Worm (Caenorhabditis elegans) whole organism, young adult: ENCODE data around the gene gsr-1.

ENCODE experiments used
- lin-35 ChIP-seq, 3 experiments: fragments of 150-350 bp in 2 of 3; sonication (generic microtip) in 1 of 3; optimal IDR thresholded peaks; 2 replicates each; lab custom pipeline; 2014 to 2018; ENCODE audit warnings: missing biosample characterization in 3 of 3, missing genetic modification characterization in 3 of 3, missing genetic modification reagents in 3 of 3
- lin-54 ChIP-seq: fragments of 200-800 bp; sonication (Bioruptor generic); optimal IDR thresholded peaks from 2 replicates; lab custom pipeline; 2018; ENCODE audit warnings: mild to moderate bottlenecking, missing genetic modification characterization, missing compliant biosample characterization
- nfya-1 ChIP-seq: sonication (generic microtip); optimal IDR thresholded peaks from 2 replicates; lab custom pipeline; 2017; ENCODE audit warnings: antibody characterized with exemption, missing compliant biosample characterization, missing genetic modification characterization, borderline replicate concordance; ENCODE audit not compliant: insufficient read depth
- nfyb-1 ChIP-seq: fragments of 200-800 bp; sonication (Bioruptor generic); IDR thresholded peaks from 2 replicates; pipeline ENCODE4 v1.3.6; 2022; ENCODE audit warnings: missing genetic modification reagents, missing genetic modification characterization, missing compliant biosample characterization
- nhr-27 ChIP-seq: fragments of 200-800 bp; sonication (Bioruptor generic); optimal IDR thresholded peaks from 2 replicates; lab custom pipeline; 2018; ENCODE audit warnings: mild to moderate bottlenecking, missing genetic modification characterization, moderate library complexity, missing compliant biosample characterization
- pha-4 ChIP-seq: fragments of 150-350 bp; sonication (generic microtip); optimal IDR thresholded peaks from 2 replicates; lab custom pipeline; 2014; ENCODE audit warnings: missing biosample characterization, missing genetic modification reagents, missing genetic modification characterization
- snpc-4 ChIP-seq, 5 experiments: fragments of 150-350 bp in 1 of 5; sonication (generic microtip) in 4 of 5; optimal IDR thresholded peaks; 2 replicates each; lab custom pipeline; 2014 to 2018; ENCODE audit warnings: missing genetic modification characterization in 5 of 5, missing biosample characterization in 3 of 5, antibody characterized with exemption in 2 of 5, mild to moderate bottlenecking in 2 of 5, missing compliant biosample characterization in 2 of 5, missing genotype in 2 of 5, moderate library complexity in 2 of 5, missing genetic modification reagents in 1 of 5
- ztf-22 ChIP-seq: fragments of 200-800 bp; sonication (Bioruptor generic); optimal IDR thresholded peaks from 2 replicates; lab custom pipeline; 2018; ENCODE audit warnings: mild to moderate bottlenecking, missing genetic modification characterization, moderate library complexity, missing compliant biosample characterization
- ztf-3 ChIP-seq: fragments of 200-800 bp; sonication (Bioruptor generic); optimal IDR thresholded peaks from 2 replicates; lab custom pipeline; 2018; ENCODE audit warnings: mild to moderate bottlenecking, missing genetic modification characterization, missing compliant biosample characterization

DNA sequence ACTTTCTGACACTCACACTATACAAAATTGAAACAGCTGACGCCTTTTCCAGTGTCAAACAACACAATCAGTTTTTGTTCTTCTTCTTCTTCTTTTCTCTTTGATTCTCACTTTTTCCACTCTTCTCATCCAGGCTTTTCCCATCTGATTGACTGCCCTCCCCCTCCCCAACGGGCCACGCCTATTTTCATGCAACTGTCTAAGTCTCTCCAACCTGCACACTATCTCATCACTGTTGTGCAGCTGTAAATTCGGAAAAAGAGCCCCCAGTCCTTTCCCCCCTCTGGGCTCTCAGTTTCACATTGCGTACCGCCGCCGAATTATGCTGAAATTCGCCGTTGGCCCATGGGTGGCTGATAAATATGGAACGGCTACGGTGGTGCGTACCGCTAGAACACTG, 49.4 kb upstream of the gsr-1 start:
- TF ChIP-seq nfyb-1 (no peak), snpc-4 (GFP tag; optimal IDR thresholded peaks at IDR 0.05; lab: Kevin White, UChicago) (no peak), snpc-4 (tag; optimal IDR thresholded peaks at IDR 0.05; lab: Kevin White, UChicago) (no peak), ztf-3 (no peak), nfya-1 (no peak), lin-35 (GFP tag; optimal IDR thresholded peaks at IDR 0.05; lab: Kevin White, UChicago) (no peak), ztf-22 (no peak), nhr-27 (tag; lab: Kevin White, UChicago) (no peak), pha-4 (tag; lab: Kevin White, UChicago) (no peak), lin-54 (GFP tag; lab: Kevin White, UChicago) (no peak)
